Fruit fly (Drosophila melanogaster): ENCODE results near the gene CG11585.

- TF ChIP-seq CG8478 (optimal IDR thresholded peaks at IDR 0.05), result no peak
- TF ChIP-seq CTCF (optimal IDR thresholded peaks at IDR 0.05), result no peak
Observed at dm6 chrX:14175663-14176062, 13.7 kb upstream of the CG11585 start.
